Worm (Caenorhabditis elegans): ENCODE results near the gene F25E5.16.

Gene F25E5.16

ce11 chrV:7426594-7426993 lies 11.5 kb upstream of the F25E5.16 start, which contains the start of gene srw-68:
TSS of gene srw-68 (minus strand) at chrV:7426694.
- TF ChIP-seq ctbp-1 (GFP tag; IDR thresholded peaks at IDR 0.05): no peak
- no peak for TF ChIP-seq vab-7 (GFP tag; IDR thresholded peaks at IDR 0.05)
- no peak for TF ChIP-seq Y5F2A.4 (GFP tag; optimal IDR thresholded peaks at IDR 0.05)
- TF ChIP-seq mep-1 (tag; optimal IDR thresholded peaks at IDR 0.05): no peak
- no peak for TF ChIP-seq lin-38 (GFP tag; IDR thresholded peaks at IDR 0.05)
- no peak for TF ChIP-seq lin-13 (GFP tag; optimal IDR thresholded peaks at IDR 0.05)
- TF ChIP-seq php-3 (GFP tag; IDR thresholded peaks at IDR 0.05): no peak
- TF ChIP-seq gei-8 (GFP tag; optimal IDR thresholded peaks at IDR 0.05): no peak
- no peak for TF ChIP-seq madf-5 (GFP tag; IDR thresholded peaks at IDR 0.05)
- no peak for TF ChIP-seq F37D6.2 (tag; optimal IDR thresholded peaks at IDR 0.05)
- TF ChIP-seq lin-29 (GFP tag; IDR thresholded peaks at IDR 0.05): no peak
- TF ChIP-seq nhr-76 (tag; optimal IDR thresholded peaks at IDR 0.05): no peak
- TF ChIP-seq lir-3 (tag; optimal IDR thresholded peaks at IDR 0.05): no peak
- no peak for TF ChIP-seq nhr-102 (tag; optimal IDR thresholded peaks at IDR 0.05)
- TF ChIP-seq F49E8.2 (tag; optimal IDR thresholded peaks at IDR 0.05; ENCODE audit: borderline replicate concordance): no peak
- TF ChIP-seq nhr-42 (GFP tag; IDR thresholded peaks at IDR 0.05): no peak
- TF ChIP-seq daf-19 (GFP tag; conservative IDR thresholded peaks at IDR 0.05): no peak

ce11 chrV:7428880-7429279 lies 9.2 kb upstream of the F25E5.16 start, which contains the start of gene srw-69:
TSS of gene srw-69 (minus strand) at chrV:7428980.
- TF ChIP-seq snpc-4 (tag; optimal IDR thresholded peaks at IDR 0.05): no peak
- TF ChIP-seq ces-1 (GFP tag; optimal IDR thresholded peaks at IDR 0.05): no peak
- no peak for TF ChIP-seq unc-39 (tag; optimal IDR thresholded peaks at IDR 0.05)
- no peak for TF ChIP-seq nhr-28 (tag; optimal IDR thresholded peaks at IDR 0.05)

- TF ChIP-seq ZK337.2 (GFP tag; IDR thresholded peaks at IDR 0.05) (no peak), zfp-2 (tag; optimal IDR thresholded peaks at IDR 0.05) (no peak), aha-1 (tag) (peak; percentile 11), arid-1 (GFP tag; conservative IDR thresholded peaks at IDR 0.05) (no peak)
These were observed 7.1 kb upstream of the F25E5.16 start, which contains the start of gene srw-71 for ce11 chrV:7431016-7431415. TSS of gene srw-71 (minus strand) at chrV:7431116.

ce11 chrV:7432441-7433146 lies 5.5 kb upstream of the F25E5.16 start:
- TF ChIP-seq unc-39 (tag; optimal IDR thresholded peaks at IDR 0.05) (no peak), T26A8.4 (GFP tag; IDR thresholded peaks at IDR 0.05) (peak; percentile 61; the same call in 1 of the 2 replicates), ceh-32 (tag; optimal IDR thresholded peaks at IDR 0.05; ENCODE audit: poor library complexity) (no peak), T20F7.1 (GFP tag; optimal IDR thresholded peaks at IDR 0.05) (peak; percentile 22), dmd-6 (GFP tag; IDR thresholded peaks at IDR 0.05) (peak; percentile 25), daf-12 (tag; optimal IDR thresholded peaks at IDR 0.05) (no peak), lin-15B (tag; optimal IDR thresholded peaks at IDR 0.05) (no peak), vab-7 (GFP tag; IDR thresholded peaks at IDR 0.05) (no peak), sdz-12 (GFP tag; optimal IDR thresholded peaks at IDR 0.05) (peak; percentile 87), cey-2 (tag; optimal IDR thresholded peaks at IDR 0.05; ENCODE audit: borderline replicate concordance, insufficient read depth) (no peak), hif-1 (tag; optimal IDR thresholded peaks at IDR 0.05) (peak in 1 of 2 experiments; percentile 11), php-3 (GFP tag; IDR thresholded peaks at IDR 0.05) (peak; percentile 60), D1046.2 (GFP tag; IDR thresholded peaks at IDR 0.05) (no peak), daf-19 (GFP tag; conservative IDR thresholded peaks at IDR 0.05) (no peak), ZK546.5 (tag; optimal IDR thresholded peaks at IDR 0.05) (no peak), lin-1 (GFP tag; IDR thresholded peaks at IDR 0.05) (peak; percentile 58; the same call in 1 of the 2 replicates), saeg-2 (GFP tag; IDR thresholded peaks at IDR 0.05) (no peak), tag-97 (GFP tag; IDR thresholded peaks at IDR 0.05) (no peak), dve-1 (tag; optimal IDR thresholded peaks at IDR 0.05; ENCODE audit: insufficient read depth) (peak; percentile 69), unc-62 (GFP tag; optimal IDR thresholded peaks at IDR 0.05 in 1 of 2) (peak in 1 of 2 experiments; percentile 74), unc-62 (tag; optimal IDR thresholded peaks at IDR 0.05) (no peak), spr-1 (tag; optimal IDR thresholded peaks at IDR 0.05) (peak; percentile 40), mdt-29 (GFP tag; IDR thresholded peaks at IDR 0.05) (0 out of 2 replicates have a peak, but pooled peaks have one; percentile 6), dpl-1 (GFP tag; optimal IDR thresholded peaks at IDR 0.05) (no peak)

All from whole organism, L4 larva.